Fruit fly (Drosophila melanogaster): ENCODE data around the gene CG10165.

DNA sequence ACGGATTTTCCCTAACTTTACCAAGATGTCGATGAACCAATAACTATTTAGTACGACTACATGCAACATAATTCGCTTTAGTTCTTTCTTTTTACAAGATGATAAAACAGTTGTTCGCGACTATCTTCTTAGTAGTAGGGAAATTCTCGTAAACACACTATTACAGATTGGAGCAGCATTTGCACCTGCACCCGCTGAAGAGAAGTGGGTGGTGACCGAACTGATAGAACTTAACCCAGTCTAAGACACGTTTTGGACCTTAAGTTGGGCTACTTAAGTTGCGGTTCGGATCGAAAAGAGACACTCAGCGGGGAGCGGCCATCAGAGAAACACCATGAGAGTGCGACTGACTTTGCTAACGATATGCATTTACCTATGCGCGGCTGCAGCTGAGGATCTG, 42.9 kb downstream of the CG10165 start, which contains the start of gene CG13083:
- TF ChIP-seq ttk (optimal IDR thresholded peaks at IDR 0.05) (no peak), h (optimal IDR thresholded peaks at IDR 0.05) (no peak), insv (optimal IDR thresholded peaks at IDR 0.05) (no peak), Myc (optimal IDR thresholded peaks at IDR 0.05) (no peak), psq (optimal IDR thresholded peaks at IDR 0.05) (no peak)

Data from Kc167 (cell line).